Worm (Caenorhabditis elegans): ENCODE results near the gene ubxn-3.

ce11 chrII:196685-197084, 23.8 kb downstream of the ubxn-3 start, which contains the start of gene chs-2:
- TF ChIP-seq lin-13 (GFP tag; optimal IDR thresholded peaks at IDR 0.05) (no peak), egl-27 (tag; optimal IDR thresholded peaks at IDR 0.05) (no peak), unc-62 (GFP tag; optimal IDR thresholded peaks at IDR 0.05) (no peak), aly-2 (tag; optimal IDR thresholded peaks at IDR 0.05) (no peak), F13H6.1 (tag; optimal IDR thresholded peaks at IDR 0.05) (no peak), nhr-25 (tag; optimal IDR thresholded peaks at IDR 0.05) (no peak)
